Worm (Caenorhabditis elegans): ENCODE data around the gene K12B6.9.

- no peak for TF ChIP-seq ref-1 (GFP tag; conservative IDR thresholded peaks at IDR 0.05)
- TF ChIP-seq med-1 (GFP tag; optimal IDR thresholded peaks at IDR 0.05; ENCODE audit: insufficient read depth), result no peak
- TF ChIP-seq T22C8.4 (GFP tag; IDR thresholded peaks at IDR 0.05), result no peak
- no peak for TF ChIP-seq flt-1 (GFP tag; IDR thresholded peaks at IDR 0.05)
- TF ChIP-seq ztf-29 (GFP tag; IDR thresholded peaks at IDR 0.05), result no peak
- no peak for TF ChIP-seq ztf-23 (GFP tag; IDR thresholded peaks at IDR 0.05)
Observed at ce11 chrV:6326980-6327379, 34.5 kb upstream of the K12B6.9 start, which contains the start of gene fbxa-202.
